Worm (Caenorhabditis elegans) whole organism, late embryonic: ENCODE data around the gene mdt-28.
A peak's percentile ranks its signal among the peaks of the same experiment; 100 is the strongest.

ENCODE experiments used
- C38D4.7 ChIP-seq: fragments of 200-800 bp; sonication (Bioruptor generic); optimal IDR thresholded peaks from 2 replicates; lab custom pipeline; 2018; ENCODE audit warnings: mild to moderate bottlenecking, missing genetic modification characterization, moderate library complexity, missing compliant biosample characterization
- F13H6.1 ChIP-seq: sonication (generic microtip); optimal IDR thresholded peaks from 2 replicates; lab custom pipeline; 2016; ENCODE audit warnings: missing genetic modification characterization, missing compliant biosample characterization
- K09A11.1 ChIP-seq: sonication (generic microtip); optimal IDR thresholded peaks from 2 replicates; lab custom pipeline; 2017; ENCODE audit warnings: antibody characterized with exemption, mild to moderate bottlenecking, missing genetic modification characterization, missing compliant biosample characterization; ENCODE audit not compliant: insufficient read depth
- T23F11.4 ChIP-seq: fragments of 200-800 bp; sonication (Bioruptor generic); optimal IDR thresholded peaks from 2 replicates; lab custom pipeline; 2018; ENCODE audit warnings: mild to moderate bottlenecking, missing genetic modification characterization, missing compliant biosample characterization
- Y22D7AL.16 ChIP-seq: sonication (generic microtip); optimal IDR thresholded peaks from 2 replicates; lab custom pipeline; 2016; ENCODE audit warnings: missing genetic modification characterization, missing compliant biosample characterization
- ahr-1 ChIP-seq: sonication (generic microtip); optimal IDR thresholded peaks from 2 replicates; lab custom pipeline; 2016; ENCODE audit warnings: missing genetic modification characterization, missing compliant biosample characterization
- ama-1 ChIP-seq: fragments of 150-350 bp; optimal IDR thresholded peaks from 2 replicates; lab custom pipeline; 2014
- ceh-14 ChIP-seq: sonication (generic microtip); optimal IDR thresholded peaks from 2 replicates; lab custom pipeline; 2016; ENCODE audit warnings: missing genotype, missing genetic modification characterization, missing compliant biosample characterization
- ceh-19 ChIP-seq: fragments of 200-800 bp; sonication (Bioruptor generic); optimal IDR thresholded peaks from 2 replicates; lab custom pipeline; 2018; ENCODE audit warnings: mild to moderate bottlenecking, missing genetic modification characterization, missing compliant biosample characterization
- ceh-24 ChIP-seq: sonication (generic microtip); optimal IDR thresholded peaks from 2 replicates; lab custom pipeline; 2016; ENCODE audit warnings: mild to moderate bottlenecking, missing genetic modification characterization, missing compliant biosample characterization
- ceh-30 ChIP-seq: fragments of 150-350 bp; optimal IDR thresholded peaks from 2 replicates; lab custom pipeline; 2014; ENCODE audit warnings: missing biosample characterization, missing genetic modification characterization
- ceh-31 ChIP-seq: sonication (generic microtip); optimal IDR thresholded peaks from 2 replicates; lab custom pipeline; 2016; ENCODE audit warnings: missing genetic modification characterization, missing compliant biosample characterization
- ceh-48 ChIP-seq: sonication (generic microtip); optimal IDR thresholded peaks from 2 replicates; lab custom pipeline; 2016; ENCODE audit warnings: missing genetic modification characterization, inconsistent platforms, missing compliant biosample characterization
- ceh-6 ChIP-seq: fragments of 200-800 bp; sonication (Bioruptor generic); optimal IDR thresholded peaks from 2 replicates; lab custom pipeline; 2018; ENCODE audit warnings: mild to moderate bottlenecking, missing genetic modification characterization, missing compliant biosample characterization
- ceh-9 ChIP-seq: sonication (generic microtip); optimal IDR thresholded peaks from 2 replicates; lab custom pipeline; 2016; ENCODE audit warnings: mild to moderate bottlenecking, missing genetic modification characterization, inconsistent platforms, missing compliant biosample characterization
- dve-1 ChIP-seq: sonication (generic microtip); optimal IDR thresholded peaks from 2 replicates; lab custom pipeline; 2017; ENCODE audit warnings: antibody characterized with exemption, mild to moderate bottlenecking, missing genetic modification characterization, missing compliant biosample characterization
- ets-4 ChIP-seq: sonication (generic microtip); optimal IDR thresholded peaks from 2 replicates; lab custom pipeline; 2016; ENCODE audit warnings: missing genetic modification characterization, missing compliant biosample characterization
- eyg-1 ChIP-seq: sonication (generic microtip); optimal IDR thresholded peaks from 2 replicates; lab custom pipeline; 2016; ENCODE audit warnings: missing genotype, missing genetic modification characterization, missing compliant biosample characterization
- fkh-6 ChIP-seq: sonication (generic microtip); optimal IDR thresholded peaks from 2 replicates; lab custom pipeline; 2016; ENCODE audit warnings: missing genetic modification characterization, missing compliant biosample characterization
- gmeb-2 ChIP-seq: sonication (generic microtip); optimal IDR thresholded peaks from 2 replicates; lab custom pipeline; 2016; ENCODE audit warnings: missing genetic modification characterization, inconsistent platforms, missing compliant biosample characterization
- hlh-15 ChIP-seq: sonication (generic microtip); optimal IDR thresholded peaks from 2 replicates; lab custom pipeline; 2016; ENCODE audit warnings: missing genetic modification characterization, missing compliant biosample characterization
- hlh-30 ChIP-seq: sonication (generic microtip); optimal IDR thresholded peaks from 2 replicates; lab custom pipeline; 2017; ENCODE audit warnings: antibody characterized with exemption, missing genetic modification characterization, missing compliant biosample characterization; ENCODE audit not compliant: insufficient read depth
- hlh-6 ChIP-seq: sonication (generic microtip); optimal IDR thresholded peaks from 2 replicates; lab custom pipeline; 2016; ENCODE audit warnings: missing genotype, missing genetic modification characterization, missing compliant biosample characterization
- hlh-8 ChIP-seq: sonication (generic microtip); optimal IDR thresholded peaks from 2 replicates; lab custom pipeline; 2016; ENCODE audit warnings: missing genotype, missing genetic modification characterization, missing compliant biosample characterization
- lim-6 ChIP-seq: sonication (generic microtip); optimal IDR thresholded peaks from 2 replicates; lab custom pipeline; 2016; ENCODE audit warnings: missing genetic modification characterization, missing compliant biosample characterization
- madf-2 ChIP-seq: sonication (generic microtip); optimal IDR thresholded peaks from 2 replicates; lab custom pipeline; 2017; ENCODE audit warnings: missing genetic modification characterization, missing compliant biosample characterization
- mec-3 ChIP-seq: sonication (generic microtip); optimal IDR thresholded peaks from 2 replicates; lab custom pipeline; 2016; ENCODE audit warnings: borderline replicate concordance, missing genetic modification characterization, missing compliant biosample characterization
- nfya-1 ChIP-seq: sonication (generic microtip); optimal IDR thresholded peaks from 2 replicates; lab custom pipeline; 2017; ENCODE audit warnings: missing genetic modification characterization, mild to moderate bottlenecking, missing compliant biosample characterization, antibody characterized with exemption, moderate library complexity
- nhr-11 ChIP-seq: fragments of 150-350 bp; optimal IDR thresholded peaks from 2 replicates; lab custom pipeline; 2014; ENCODE audit warnings: missing biosample characterization, missing genetic modification characterization
- odd-2 ChIP-seq: sonication (generic microtip); optimal IDR thresholded peaks from 2 replicates; lab custom pipeline; 2017; ENCODE audit warnings: antibody characterized with exemption, mild to moderate bottlenecking, missing genetic modification characterization, missing compliant biosample characterization
- pax-1 ChIP-seq: fragments of 150-350 bp; optimal IDR thresholded peaks from 2 replicates; lab custom pipeline; 2014; ENCODE audit warnings: missing biosample characterization, missing genetic modification characterization
- pha-2 ChIP-seq: sonication (generic microtip); optimal IDR thresholded peaks from 2 replicates; lab custom pipeline; 2017; ENCODE audit warnings: mild to moderate bottlenecking, missing genetic modification characterization, missing compliant biosample characterization
- pha-4 ChIP-seq: fragments of 150-350 bp; optimal IDR thresholded peaks from 2 replicates; lab custom pipeline; 2018; ENCODE audit warnings: missing biosample characterization, missing genetic modification reagents, missing genetic modification characterization
- pros-1 ChIP-seq: fragments of 150-350 bp; optimal IDR thresholded peaks from 2 replicates; lab custom pipeline; 2014; ENCODE audit warnings: missing biosample characterization, missing genetic modification reagents, missing genetic modification characterization
- ref-2 ChIP-seq: sonication (generic microtip); optimal IDR thresholded peaks from 2 replicates; lab custom pipeline; 2016; ENCODE audit warnings: missing genetic modification characterization, missing compliant biosample characterization
- rnt-1 ChIP-seq: sonication (generic microtip); optimal IDR thresholded peaks from 2 replicates; lab custom pipeline; 2016; ENCODE audit warnings: missing genetic modification characterization, missing compliant biosample characterization
- sdc-2 ChIP-seq: sonication (generic microtip); optimal IDR thresholded peaks from 2 replicates; lab custom pipeline; 2016; ENCODE audit warnings: missing genotype, missing genetic modification characterization, missing compliant biosample characterization
- sox-2 ChIP-seq: fragments of 200-800 bp; sonication (Bioruptor generic); IDR thresholded peaks from 2 replicates; pipeline ENCODE4 v1.3.6; 2022; ENCODE audit warnings: missing genetic modification reagents, missing genetic modification characterization, missing compliant biosample characterization
- syd-9 ChIP-seq: sonication (generic microtip); optimal IDR thresholded peaks from 2 replicates; lab custom pipeline; 2016; ENCODE audit warnings: mild to moderate bottlenecking, missing genetic modification characterization, moderate library complexity, missing compliant biosample characterization
- ttx-3 ChIP-seq: sonication (generic microtip); optimal IDR thresholded peaks from 2 replicates; lab custom pipeline; 2016; ENCODE audit warnings: missing genetic modification reagents, missing genetic modification characterization, missing compliant biosample characterization
- unc-3 ChIP-seq, 2 experiments: fragments of 200-800 bp in 1 of 2; sonication (Bioruptor generic) in 1 of 2; sonication (generic microtip) in 1 of 2; conservative IDR thresholded peaks in 1 of 2; optimal IDR thresholded peaks in 1 of 2; 2 replicates each; pipeline versions ENCODE4 v1.3.6 to Lab custom; 2016 to 2022; ENCODE audit warnings: missing compliant biosample characterization in 2 of 2, missing genetic modification characterization in 2 of 2, missing genetic modification reagents in 1 of 2
- unc-42 ChIP-seq: sonication (generic microtip); optimal IDR thresholded peaks from 2 replicates; lab custom pipeline; 2016; ENCODE audit warnings: missing genotype, missing genetic modification characterization, missing compliant biosample characterization
- unc-55 ChIP-seq: sonication (generic microtip); optimal IDR thresholded peaks from 2 replicates; lab custom pipeline; 2017; ENCODE audit warnings: missing biosample characterization, missing genetic modification reagents, missing genetic modification characterization
- unc-86 ChIP-seq: sonication (generic microtip); optimal IDR thresholded peaks from 2 replicates; lab custom pipeline; 2016; ENCODE audit warnings: missing genetic modification characterization, missing compliant biosample characterization
- ztf-16 ChIP-seq: sonication (generic microtip); optimal IDR thresholded peaks from 2 replicates; lab custom pipeline; 2017; ENCODE audit warnings: missing genetic modification characterization, missing compliant biosample characterization

Gene mdt-28

DNA sequence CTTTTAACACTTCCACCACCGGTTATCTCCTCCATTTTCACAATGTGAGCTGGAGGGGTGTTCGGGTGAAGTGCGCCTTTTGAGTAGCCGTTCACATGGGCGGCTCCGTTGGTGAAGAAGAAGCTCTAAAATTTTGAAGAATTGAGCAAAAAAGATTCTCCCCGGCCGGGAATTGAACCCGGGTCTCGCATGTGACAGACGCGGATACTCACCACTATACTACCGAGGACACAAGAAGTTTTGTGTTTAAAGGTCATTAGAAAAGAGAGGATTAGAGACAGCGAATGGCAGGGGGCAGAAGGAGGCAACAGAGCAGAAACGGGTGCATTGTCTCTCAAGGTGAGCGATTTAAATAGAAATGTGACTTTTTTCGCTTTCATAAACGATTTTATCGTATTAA lies 23.6 kb downstream of the mdt-28 start (continued):
- TF ChIP-seq odd-2 (tag; lab: Kevin White, UChicago) (peak; percentile 33), ahr-1 (peak; percentile 14), pha-4 (tag; lab: Kevin White, UChicago) (no peak), hlh-6 (tag; lab: Kevin White, UChicago) (peak; percentile 91), Y22D7AL.16 (tag; lab: Kevin White, UChicago) (peak; percentile 81), ceh-30 (tag; lab: Kevin White, UChicago) (peak; percentile 49), ztf-16 (tag; lab: Kevin White, UChicago) (peak; percentile 79), unc-55 (GFP tag; lab: Kevin White, UChicago) (no peak), C38D4.7 (peak; percentile 81), nfya-1 (tag; lab: Kevin White, UChicago) (peak; percentile 58), ceh-48 (peak; percentile 68), ceh-9 (peak; percentile 12), ama-1 (lab: Kevin White, UChicago) (no peak), ttx-3 (peak; percentile 70), sdc-2 (tag; lab: Kevin White, UChicago) (peak; percentile 79), fkh-6 (tag; lab: Kevin White, UChicago) (peak; percentile 90), pax-1 (tag; lab: Kevin White, UChicago) (no peak), ceh-31 (tag; lab: Kevin White, UChicago) (peak; percentile 71), ceh-6 (GFP tag; lab: Kevin White, UChicago) (peak; percentile 78), gmeb-2 (tag; lab: Kevin White, UChicago) (peak; percentile 83), unc-42 (tag; lab: Kevin White, UChicago) (peak; percentile 43), hlh-8 (tag; lab: Kevin White, UChicago) (peak; percentile 55), unc-86 (tag; lab: Kevin White, UChicago) (peak; percentile 73), mec-3 (tag; lab: Kevin White, UChicago) (peak; percentile 33), rnt-1 (tag; lab: Kevin White, UChicago) (peak; percentile 79), dve-1 (peak; percentile 47), eyg-1 (tag; lab: Kevin White, UChicago) (peak; percentile 71)

DNA sequence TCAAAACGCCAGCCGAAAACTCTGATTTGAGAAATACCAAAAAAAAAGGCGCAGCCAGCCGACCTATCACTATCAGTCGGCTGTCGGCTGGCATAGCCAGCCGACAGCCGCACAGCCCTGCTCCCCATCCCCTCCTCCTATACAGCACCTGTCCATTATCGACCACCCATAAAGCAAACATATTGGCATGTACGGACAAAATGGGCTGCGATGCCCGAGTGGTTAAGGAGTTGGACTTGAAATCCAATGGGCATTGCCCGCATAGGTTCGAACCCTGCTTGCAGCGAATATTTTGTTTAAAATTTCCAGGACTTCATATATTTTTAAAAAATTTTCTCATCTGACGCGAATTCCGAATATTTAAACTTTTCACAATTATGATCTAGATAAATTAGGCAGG lies 24.8 kb downstream of the mdt-28 start:
- TF ChIP-seq F13H6.1 (tag; lab: Kevin White, UChicago) (no peak), hlh-15 (no peak), unc-42 (tag; lab: Kevin White, UChicago) (no peak), odd-2 (tag; lab: Kevin White, UChicago) (no peak), lim-6 (tag; lab: Kevin White, UChicago) (no peak), pha-2 (no peak), madf-2 (tag; lab: Kevin White, UChicago) (no peak), ahr-1 (no peak), ref-2 (tag; lab: Kevin White, UChicago) (no peak), K09A11.1 (no peak), ets-4 (tag; lab: Kevin White, UChicago) (no peak), ceh-24 (no peak), ttx-3 (no peak), syd-9 (tag; lab: Kevin White, UChicago) (no peak), unc-86 (tag; lab: Kevin White, UChicago) (no peak), pros-1 (tag; lab: Kevin White, UChicago) (no peak), nhr-11 (tag; lab: Kevin White, UChicago) (no peak)

DNA sequence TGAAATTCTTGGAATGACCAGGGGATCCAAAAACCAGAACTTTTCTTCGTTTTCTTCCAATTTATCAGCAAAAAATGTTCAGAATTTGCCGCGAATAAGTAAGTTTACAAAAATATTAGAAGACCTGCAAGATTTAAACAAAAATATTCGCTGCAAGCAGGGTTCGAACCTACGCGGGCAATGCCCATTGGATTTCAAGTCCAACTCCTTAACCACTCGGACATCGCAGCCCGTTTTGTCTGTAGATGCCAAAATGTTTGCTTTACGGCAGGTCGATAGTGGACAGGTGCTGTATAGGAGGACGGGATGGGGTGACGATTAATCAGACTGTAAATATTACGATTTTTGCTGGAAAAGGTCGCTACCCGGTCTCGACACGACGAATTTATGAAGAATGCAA lies 27.5 kb downstream of the mdt-28 start:
- TF ChIP-seq T23F11.4 (GFP tag; lab: Kevin White, UChicago): no peak
- no peak for TF ChIP-seq hlh-30
- TF ChIP-seq sox-2: no peak
- TF ChIP-seq unc-3 (GFP tag; conservative IDR thresholded peaks at IDR 0.05; lab: Robert Waterston, UW): no peak
- TF ChIP-seq unc-3 (tag; optimal IDR thresholded peaks at IDR 0.05; lab: Kevin White, UChicago): no peak
- TF ChIP-seq F13H6.1 (tag; lab: Kevin White, UChicago): no peak
- TF ChIP-seq ceh-19: no peak
- TF ChIP-seq ttx-3: no peak
- no peak for TF ChIP-seq ceh-6 (GFP tag; lab: Kevin White, UChicago)
- TF ChIP-seq ceh-14 (tag; lab: Kevin White, UChicago): no peak
